Fruit fly (Drosophila melanogaster): Measurements from ENCODE around the gene CG6707.

The CG6707 gene

dm6 chr3L:9846577-9847342 lies 51.6 kb downstream of the CG6707 start:
- TF ChIP-seq Med (GFP tag), result peak; percentile 11
- peak; percentile 51 for TF ChIP-seq CG3281 (GFP tag; optimal IDR thresholded peaks at IDR 0.05)
- 0 out of 2 replicates have a peak, but pooled peaks have one; percentile 9 for TF ChIP-seq stc (GFP tag; IDR thresholded peaks at IDR 0.05)
- TF ChIP-seq Hand (GFP tag; optimal IDR thresholded peaks at IDR 0.05), result no peak
- peak; percentile 23; the same call in 1 of the 2 replicates for TF ChIP-seq Rfx (GFP tag; IDR thresholded peaks at IDR 0.05)
- peak; percentile 16 for TF ChIP-seq nom (GFP tag; optimal IDR thresholded peaks at IDR 0.05)
- TF ChIP-seq stwl (tag; optimal IDR thresholded peaks at IDR 0.05), result no peak
- TF ChIP-seq CG6272 (GFP tag; IDR thresholded peaks at IDR 0.05), result no peak
- 0 out of 2 replicates have a peak, but pooled peaks have one; percentile 35 for TF ChIP-seq amos (GFP tag; IDR thresholded peaks at IDR 0.05; ENCODE audit: partially characterized antibody)
- TF ChIP-seq Atf6 (GFP tag; IDR thresholded peaks at IDR 0.05), result peak; percentile 46; the same call in 1 of the 2 replicates
- no peak for TF ChIP-seq gfzf (GFP tag; optimal IDR thresholded peaks at IDR 0.05)
- 0 out of 3 replicates have a peak, but pooled peaks have one; percentile 49 for TF ChIP-seq ci (GFP tag; IDR thresholded peaks at IDR 0.05)
- no peak for TF ChIP-seq fd64A (GFP tag; optimal IDR thresholded peaks at IDR 0.05)
- peak; percentile 6; the same call in 1 of the 2 replicates for TF ChIP-seq CG9932 (GFP tag; IDR thresholded peaks at IDR 0.05)
- peak; percentile 17 for TF ChIP-seq fd3F (GFP tag; optimal IDR thresholded peaks at IDR 0.05)
- TF ChIP-seq Bteb2 (GFP tag; optimal IDR thresholded peaks at IDR 0.05), result no peak
- peak; percentile 10 for TF ChIP-seq CG15269 (tag; optimal IDR thresholded peaks at IDR 0.05)
- peak; percentile 70 for TF ChIP-seq rib (GFP tag; IDR thresholded peaks at IDR 0.05)
- no peak for TF ChIP-seq sima (GFP tag; optimal IDR thresholded peaks at IDR 0.05)
- peak; percentile 28; the same call in 1 of the 3 replicates for TF ChIP-seq CG34224 (GFP tag; IDR thresholded peaks at IDR 0.05; ENCODE audit: partially characterized antibody)
- no peak for TF ChIP-seq esg (GFP tag; conservative IDR thresholded peaks at IDR 0.05)
- TF ChIP-seq inv (GFP tag; IDR thresholded peaks at IDR 0.05; ENCODE audit: partially characterized antibody), result peak; percentile 55
- 0 out of 2 replicates have a peak, but pooled peaks have one; percentile 21 for TF ChIP-seq Drgx (GFP tag; IDR thresholded peaks at IDR 0.05)
- peak; percentile 25 for TF ChIP-seq Hmr (GFP tag; optimal IDR thresholded peaks at IDR 0.05)
- peak; percentile 54 for TF ChIP-seq CG16813 (GFP tag; IDR thresholded peaks at IDR 0.05; ENCODE audit: partially characterized antibody)
- TF ChIP-seq Dref (GFP tag; IDR thresholded peaks at IDR 0.05), result no peak
- 0 out of 2 replicates have a peak, but pooled peaks have one; percentile 14 for TF ChIP-seq sob (GFP tag; IDR thresholded peaks at IDR 0.05)
- TF ChIP-seq lab (GFP tag; optimal IDR thresholded peaks at IDR 0.05), result peak; percentile 33
- 0 out of 4 replicates have a peak, but pooled peaks have one; percentile 43 for TF ChIP-seq chinmo (GFP tag; IDR thresholded peaks at IDR 0.05; ENCODE audit: partially characterized antibody)
- TF ChIP-seq CG30403 (GFP tag; optimal IDR thresholded peaks at IDR 0.05), result no peak
- 0 out of 3 replicates have a peak, but pooled peaks have one; percentile 15 for TF ChIP-seq dysf (GFP tag; IDR thresholded peaks at IDR 0.05)
- TF ChIP-seq Sin3A (optimal IDR thresholded peaks at IDR 0.05), result no peak
- TF ChIP-seq CG12769 (tag; optimal IDR thresholded peaks at IDR 0.05), result peak; percentile 7
- peak; percentile 64 for TF ChIP-seq D19B (GFP tag; optimal IDR thresholded peaks at IDR 0.05)
- no peak for TF ChIP-seq CG1792 (GFP tag; optimal IDR thresholded peaks at IDR 0.05)
- TF ChIP-seq exex (tag; optimal IDR thresholded peaks at IDR 0.05), result peak; percentile 23
- TF ChIP-seq MBD-R2 (GFP tag; IDR thresholded peaks at IDR 0.05), result 0 out of 2 replicates have a peak, but pooled peaks have one; percentile 11
- TF ChIP-seq CG14860 (GFP tag; IDR thresholded peaks at IDR 0.05; ENCODE audit: partially characterized antibody), result 0 out of 3 replicates have a peak, but pooled peaks have one; percentile 26
- no peak for TF ChIP-seq CG32532 (GFP tag; IDR thresholded peaks at IDR 0.05)
- no peak for TF ChIP-seq bcd (GFP tag; optimal IDR thresholded peaks at IDR 0.05)
- TF ChIP-seq Bgb (GFP tag; IDR thresholded peaks at IDR 0.05; ENCODE audit: partially characterized antibody), result 0 out of 2 replicates have a peak, but pooled peaks have one; percentile 20
- peak; percentile 74; the same call in 1 of the 2 replicates for TF ChIP-seq tna (GFP tag; IDR thresholded peaks at IDR 0.05; ENCODE audit: partially characterized antibody)
- TF ChIP-seq hb (GFP tag; IDR thresholded peaks at IDR 0.05; ENCODE audit: partially characterized antibody), result peak; percentile 63; the same call in 1 of the 3 replicates
- peak; percentile 21 for TF ChIP-seq CG6854 (GFP tag; optimal IDR thresholded peaks at IDR 0.05)
- peak in 1 of 2 experiments; percentile 51 for TF ChIP-seq bsh (GFP tag; optimal IDR thresholded peaks at IDR 0.05)
- TF ChIP-seq Opbp (GFP tag; IDR thresholded peaks at IDR 0.05; ENCODE audit: partially characterized antibody), result peak; percentile 44; the same call in 1 of the 3 replicates

Data from whole organism, embryonic.